Worm (Caenorhabditis elegans) whole organism, young adult: Measurements from ENCODE around the gene sra-12.

Source experiments
- B0035.1 ChIP-seq: sonication (generic microtip); optimal IDR thresholded peaks from 2 replicates; lab custom pipeline; 2016; ENCODE audit warnings: missing genetic modification characterization, mild to moderate bottlenecking, missing compliant biosample characterization, missing genotype, missing genetic modification reagents
- B0336.3 ChIP-seq: fragments of 200-800 bp; sonication (Bioruptor generic); IDR thresholded peaks from 2 replicates; pipeline ENCODE4 v1.3.6; 2022; ENCODE audit warnings: missing genetic modification characterization, missing compliant biosample characterization
- F37B4.10 ChIP-seq: fragments of 200-800 bp; sonication (Bioruptor generic); IDR thresholded peaks from 2 replicates; pipeline ENCODE4 v1.3.6; 2022; ENCODE audit warnings: missing genetic modification characterization, missing compliant biosample characterization
- F49E8.2 ChIP-seq: sonication (generic microtip); optimal IDR thresholded peaks from 3 replicates; lab custom pipeline; 2017; ENCODE audit warnings: missing genetic modification characterization, mild to moderate bottlenecking, missing compliant biosample characterization, antibody characterized with exemption, moderate library complexity; ENCODE audit not compliant: insufficient read depth
- F55B11.4 ChIP-seq: sonication (generic microtip); optimal IDR thresholded peaks from 2 replicates; lab custom pipeline; 2016; ENCODE audit warnings: missing compliant biosample characterization, missing genetic modification characterization, borderline replicate concordance; ENCODE audit not compliant: insufficient read depth
- F57A8.1 ChIP-seq: fragments of 200-800 bp; sonication (Bioruptor generic); optimal IDR thresholded peaks from 2 replicates; lab custom pipeline; 2018; ENCODE audit warnings: mild to moderate bottlenecking, missing genetic modification characterization, moderate library complexity, missing compliant biosample characterization
- Y53F4B.3 ChIP-seq: fragments of 200-800 bp; sonication (Bioruptor generic); IDR thresholded peaks from 2 replicates; pipeline ENCODE4 v1.3.6; 2022; ENCODE audit warnings: missing genetic modification reagents, missing genetic modification characterization, missing compliant biosample characterization
- Y53G8AR.9 ChIP-seq: fragments of 200-800 bp; sonication (Bioruptor generic); conservative IDR thresholded peaks from 2 replicates; pipeline ENCODE4 v1.3.6; 2022; ENCODE audit warnings: missing genetic modification reagents, missing genetic modification characterization, missing compliant biosample characterization
- Y79H2A.3 ChIP-seq: fragments of 200-800 bp; sonication (Bioruptor generic); conservative IDR thresholded peaks from 2 replicates; pipeline ENCODE4 v1.3.6; 2022; ENCODE audit warnings: missing genetic modification reagents, missing genetic modification characterization, missing compliant biosample characterization
- Y95B8A.8 ChIP-seq: fragments of 200-800 bp; sonication (Bioruptor generic); IDR thresholded peaks from 2 replicates; pipeline ENCODE4 v1.3.6; 2022; ENCODE audit warnings: missing genetic modification reagents, missing genetic modification characterization, missing compliant biosample characterization
- attf-3 ChIP-seq: fragments of 200-800 bp; sonication (Bioruptor generic); conservative IDR thresholded peaks from 2 replicates; pipeline ENCODE4 v1.3.6; 2022; ENCODE audit warnings: missing genetic modification reagents, missing genetic modification characterization, missing compliant biosample characterization
- attf-5 ChIP-seq: fragments of 200-800 bp; sonication (Bioruptor generic); optimal IDR thresholded peaks from 2 replicates; lab custom pipeline; 2018; ENCODE audit warnings: mild to moderate bottlenecking, missing genetic modification characterization, missing compliant biosample characterization
- cebp-2 ChIP-seq: fragments of 200-800 bp; sonication (Bioruptor generic); IDR thresholded peaks from 2 replicates; pipeline ENCODE4 v1.3.6; 2022; ENCODE audit warnings: missing genetic modification characterization, missing compliant biosample characterization
- ceh-100 ChIP-seq: fragments of 200-800 bp; sonication (Bioruptor generic); IDR thresholded peaks from 2 replicates; pipeline ENCODE4 v1.3.6; 2022; ENCODE audit warnings: missing genetic modification reagents, missing genetic modification characterization, missing compliant biosample characterization
- ceh-40 ChIP-seq: fragments of 200-800 bp; sonication (Bioruptor generic); IDR thresholded peaks from 2 replicates; pipeline ENCODE4 v1.3.6; 2022; ENCODE audit warnings: missing genetic modification characterization, missing compliant biosample characterization
- ceh-91 ChIP-seq: fragments of 200-800 bp; sonication (Bioruptor generic); IDR thresholded peaks from 2 replicates; pipeline ENCODE4 v1.3.6; 2022; ENCODE audit warnings: missing genetic modification reagents, missing genetic modification characterization, missing compliant biosample characterization
- dpff-1 ChIP-seq: sonication (generic microtip); optimal IDR thresholded peaks from 2 replicates; lab custom pipeline; 2017; ENCODE audit warnings: mild to moderate bottlenecking, missing genetic modification characterization, missing compliant biosample characterization
- efl-1 ChIP-seq: fragments of 150-350 bp; optimal IDR thresholded peaks from 2 replicates; lab custom pipeline; 2014; ENCODE audit warnings: missing biosample characterization, missing genetic modification reagents, missing genetic modification characterization
- egrh-3 ChIP-seq: fragments of 200-800 bp; sonication (Bioruptor generic); IDR thresholded peaks from 2 replicates; pipeline ENCODE4 v1.3.6; 2022; ENCODE audit warnings: missing genetic modification reagents, missing genetic modification characterization, missing compliant biosample characterization
- him-1 ChIP-seq: sonication (generic microtip); optimal IDR thresholded peaks from 2 replicates; lab custom pipeline; 2016; ENCODE audit warnings: missing genotype, missing genetic modification reagents, missing genetic modification characterization, missing compliant biosample characterization
- hmg-1.2 ChIP-seq: fragments of 200-800 bp; sonication (Bioruptor generic); IDR thresholded peaks from 2 replicates; pipeline ENCODE4 v1.3.6; 2022; ENCODE audit warnings: missing genetic modification reagents, missing genetic modification characterization, missing compliant biosample characterization
- hmg-20 ChIP-seq: fragments of 200-800 bp; sonication (Bioruptor generic); IDR thresholded peaks from 2 replicates; pipeline ENCODE4 v1.3.6; 2022; ENCODE audit warnings: missing genetic modification reagents, missing genetic modification characterization, missing compliant biosample characterization
- hsf-1 ChIP-seq: fragments of 200-800 bp; sonication (Bioruptor generic); IDR thresholded peaks from 2 replicates; pipeline ENCODE4 v1.3.6; 2022; ENCODE audit warnings: missing genetic modification reagents, missing genetic modification characterization, missing compliant biosample characterization
- lin-26 ChIP-seq: fragments of 200-800 bp; sonication (Bioruptor generic); IDR thresholded peaks from 2 replicates; pipeline ENCODE4 v1.3.6; 2022; ENCODE audit warnings: missing genetic modification reagents, missing genetic modification characterization, missing compliant biosample characterization
- lin-35 ChIP-seq, 3 experiments: fragments of 150-350 bp in 2 of 3; sonication (generic microtip) in 1 of 3; optimal IDR thresholded peaks; 2 replicates each; lab custom pipeline; 2014 to 2018; ENCODE audit warnings: missing biosample characterization in 3 of 3, missing genetic modification characterization in 3 of 3, missing genetic modification reagents in 3 of 3
- madf-8 ChIP-seq: fragments of 200-800 bp; sonication (Bioruptor generic); conservative IDR thresholded peaks from 2 replicates; pipeline ENCODE4 v1.3.6; 2022; ENCODE audit warnings: missing genetic modification reagents, missing genetic modification characterization, missing compliant biosample characterization
- mxl-1 ChIP-seq: sonication (generic microtip); optimal IDR thresholded peaks from 2 replicates; lab custom pipeline; 2016; ENCODE audit warnings: missing genetic modification characterization, missing compliant biosample characterization
- nfya-1 ChIP-seq: sonication (generic microtip); optimal IDR thresholded peaks from 2 replicates; lab custom pipeline; 2017; ENCODE audit warnings: antibody characterized with exemption, missing compliant biosample characterization, missing genetic modification characterization, borderline replicate concordance; ENCODE audit not compliant: insufficient read depth
- nfya-2 ChIP-seq: fragments of 200-800 bp; sonication (Bioruptor generic); IDR thresholded peaks from 2 replicates; pipeline ENCODE4 v1.3.6; 2022; ENCODE audit warnings: missing genetic modification reagents, missing genetic modification characterization, missing compliant biosample characterization
- pha-4 ChIP-seq: fragments of 150-350 bp; sonication (generic microtip); optimal IDR thresholded peaks from 2 replicates; lab custom pipeline; 2014; ENCODE audit warnings: missing biosample characterization, missing genetic modification reagents, missing genetic modification characterization
- rec-8 ChIP-seq, 2 experiments: sonication (generic microtip); optimal IDR thresholded peaks; 2 replicates each; lab custom pipeline; 2016; ENCODE audit warnings: mild to moderate bottlenecking in 2 of 2, missing genetic modification characterization in 2 of 2, missing genetic modification reagents in 2 of 2, missing genotype in 2 of 2, missing biosample characterization in 1 of 2, missing compliant biosample characterization in 1 of 2, moderate library complexity in 1 of 2
- sea-2 ChIP-seq: fragments of 200-800 bp; sonication (Bioruptor generic); IDR thresholded peaks from 2 replicates; pipeline ENCODE4 v1.3.6; 2022; ENCODE audit warnings: missing genetic modification characterization, missing compliant biosample characterization
- snpc-1.1 ChIP-seq: sonication (generic microtip); optimal IDR thresholded peaks from 2 replicates; lab custom pipeline; 2017; ENCODE audit warnings: missing genetic modification characterization, mild to moderate bottlenecking, missing compliant biosample characterization, antibody characterized with exemption, moderate library complexity, missing genotype, missing genetic modification reagents; ENCODE audit not compliant: insufficient read depth
- snpc-1.3 ChIP-seq: sonication (generic microtip); optimal IDR thresholded peaks from 2 replicates; lab custom pipeline; 2017; ENCODE audit warnings: missing genetic modification characterization, mild to moderate bottlenecking, missing compliant biosample characterization, antibody characterized with exemption, moderate library complexity, missing genotype, missing genetic modification reagents; ENCODE audit not compliant: insufficient read depth
- snpc-3.4 ChIP-seq: sonication (generic microtip); optimal IDR thresholded peaks from 2 replicates; lab custom pipeline; 2017; ENCODE audit warnings: missing genetic modification characterization, mild to moderate bottlenecking, missing compliant biosample characterization, antibody characterized with exemption, moderate library complexity, missing genotype, missing genetic modification reagents
- snpc-4 ChIP-seq, 5 experiments: fragments of 150-350 bp in 1 of 5; sonication (generic microtip) in 4 of 5; optimal IDR thresholded peaks; 2 replicates each; lab custom pipeline; 2014 to 2018; ENCODE audit warnings: missing genetic modification characterization in 5 of 5, missing biosample characterization in 3 of 5, antibody characterized with exemption in 2 of 5, mild to moderate bottlenecking in 2 of 5, missing compliant biosample characterization in 2 of 5, missing genotype in 2 of 5, moderate library complexity in 2 of 5, missing genetic modification reagents in 1 of 5
- tbp1 ChIP-seq: fragments of 200-800 bp; sonication (Bioruptor generic); optimal IDR thresholded peaks from 2 replicates; lab custom pipeline; 2018; ENCODE audit warnings: mild to moderate bottlenecking, missing genetic modification characterization, missing compliant biosample characterization
- zfh-2 ChIP-seq: fragments of 200-800 bp; sonication (Bioruptor generic); conservative IDR thresholded peaks from 2 replicates; pipeline ENCODE4 v1.3.6; 2022; ENCODE audit warnings: missing genetic modification reagents, missing genetic modification characterization, missing compliant biosample characterization
- zim-3 ChIP-seq: sonication (generic microtip); optimal IDR thresholded peaks from 2 replicates; lab custom pipeline; 2017; ENCODE audit warnings: mild to moderate bottlenecking, missing genetic modification characterization, moderate library complexity, missing compliant biosample characterization
- ztf-22 ChIP-seq: fragments of 200-800 bp; sonication (Bioruptor generic); optimal IDR thresholded peaks from 2 replicates; lab custom pipeline; 2018; ENCODE audit warnings: mild to moderate bottlenecking, missing genetic modification characterization, moderate library complexity, missing compliant biosample characterization
- ztf-26 ChIP-seq: sonication (generic microtip); optimal IDR thresholded peaks from 2 replicates; lab custom pipeline; 2017; ENCODE audit warnings: missing genetic modification characterization, missing compliant biosample characterization

sra-12 gene

ce11 chrII:10934786-10935185, 30.5 kb upstream of the sra-12 start, which contains the start of gene R03D7.2:
Gene R03D7.2 (minus strand): TSS chrII:10935184.
- TF ChIP-seq hmg-20 (GFP tag; lab: Robert Waterston, UW) (no peak), mxl-1 (tag; lab: Kevin White, UChicago) (no peak), Y95B8A.8 (GFP tag; lab: Robert Waterston, UW) (0 out of 2 replicates have a peak, but pooled peaks have one; percentile 3), snpc-1.1 (tag; lab: Kevin White, UChicago) (no peak), snpc-1.3 (tag; lab: Kevin White, UChicago) (no peak), hsf-1 (GFP tag; lab: Robert Waterston, UW) (no peak), rec-8 (tag; optimal IDR thresholded peaks at IDR 0.05; lab: Kevin White, UChicago) (no peak), ztf-26 (tag; lab: Kevin White, UChicago) (no peak), snpc-4 (GFP tag; optimal IDR thresholded peaks at IDR 0.05; lab: Kevin White, UChicago) (no peak), snpc-4 (tag; optimal IDR thresholded peaks at IDR 0.05; lab: Kevin White, UChicago) (no peak), cebp-2 (GFP tag; lab: Robert Waterston, UW) (0 out of 2 replicates have a peak, but pooled peaks have one; percentile 48), ceh-100 (GFP tag; lab: Robert Waterston, UW) (no peak), nfya-2 (no peak), lin-26 (no peak), lin-35 (GFP tag; optimal IDR thresholded peaks at IDR 0.05; lab: Kevin White, UChicago) (no peak), sea-2 (GFP tag; lab: Robert Waterston, UW) (no peak), F49E8.2 (tag; lab: Kevin White, UChicago) (no peak), B0336.3 (GFP tag; lab: Robert Waterston, UW) (no peak), dpff-1 (no peak), him-1 (tag; lab: Kevin White, UChicago) (no peak), ceh-40 (GFP tag; lab: Robert Waterston, UW) (no peak), tbp1 (GFP tag; lab: Kevin White, UChicago) (no peak), zim-3 (tag; lab: Kevin White, UChicago) (no peak), nfya-1 (tag; lab: Kevin White, UChicago) (no peak), zfh-2 (GFP tag; lab: Robert Waterston, UW) (peak; percentile 92), attf-3 (GFP tag; lab: Robert Waterston, UW) (no peak), hmg-1.2 (0 out of 2 replicates have a peak, but pooled peaks have one; percentile 3), ztf-22 (no peak), F55B11.4 (tag; lab: Kevin White, UChicago) (no peak), madf-8 (GFP tag; lab: Robert Waterston, UW) (no peak), egrh-3 (GFP tag; lab: Robert Waterston, UW) (peak; percentile 95), B0035.1 (no peak), efl-1 (GFP tag; lab: Kevin White, UChicago) (no peak), F37B4.10 (no peak), pha-4 (tag; lab: Kevin White, UChicago) (no peak), Y79H2A.3 (GFP tag; lab: Robert Waterston, UW) (no peak), Y53F4B.3 (GFP tag; lab: Robert Waterston, UW) (0 out of 2 replicates have a peak, but pooled peaks have one; percentile 1), ceh-91 (GFP tag; lab: Robert Waterston, UW) (no peak), F57A8.1 (GFP tag; lab: Kevin White, UChicago) (no peak), snpc-3.4 (tag; lab: Kevin White, UChicago) (no peak), Y53G8AR.9 (no peak), attf-5 (GFP tag; lab: Kevin White, UChicago) (no peak)
